Fruit fly (Drosophila melanogaster): ENCODE results near the gene Pli.

The Pli gene

DNA sequence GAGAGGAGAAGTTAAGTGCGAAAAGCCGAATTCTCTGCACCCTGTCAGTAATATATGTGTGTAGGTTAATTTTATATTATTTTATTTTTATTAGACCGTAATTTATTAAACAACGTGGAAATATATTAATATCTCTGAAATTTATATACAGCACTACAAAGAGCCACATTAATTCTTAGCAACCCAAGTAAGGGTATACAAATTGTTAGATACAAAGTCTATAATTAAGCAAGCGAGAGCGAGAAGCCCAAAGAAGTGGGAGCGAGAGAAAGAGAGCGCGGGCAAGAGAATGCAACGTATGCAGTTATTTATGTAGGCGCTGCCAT lies 2.8 kb downstream of the Pli start (continued):
- TF ChIP-seq CG3726 (GFP tag; IDR thresholded peaks at IDR 0.05) (peak; percentile 88), tio (GFP tag; optimal IDR thresholded peaks at IDR 0.05) (peak; percentile 86), Ravus (GFP tag; IDR thresholded peaks at IDR 0.05) (peak; percentile 56), CG2120 (GFP tag; optimal IDR thresholded peaks at IDR 0.05) (peak; percentile 25), CG2116 (GFP tag; optimal IDR thresholded peaks at IDR 0.05) (peak; percentile 45), lilli (GFP tag; optimal IDR thresholded peaks at IDR 0.05) (peak; percentile 79), HLH54F (GFP tag; optimal IDR thresholded peaks at IDR 0.05) (peak; percentile 11), CG2678 (tag; optimal IDR thresholded peaks at IDR 0.05) (peak; percentile 94), bab2 (GFP tag; optimal IDR thresholded peaks at IDR 0.05) (peak; percentile 52), sd (tag; optimal IDR thresholded peaks at IDR 0.05) (peak; percentile 65), Oaz (GFP tag; IDR thresholded peaks at IDR 0.05) (0 out of 2 replicates have a peak, but pooled peaks have one; percentile 14), sens-2 (GFP tag; IDR thresholded peaks at IDR 0.05) (peak; percentile 92), stwl (tag; optimal IDR thresholded peaks at IDR 0.05) (peak; percentile 69), Camta (GFP tag; optimal IDR thresholded peaks at IDR 0.05) (peak; percentile 42), CG18619 (GFP tag; optimal IDR thresholded peaks at IDR 0.05) (peak; percentile 79), bcd (GFP tag; optimal IDR thresholded peaks at IDR 0.05) (peak; percentile 89), Rfx (GFP tag; IDR thresholded peaks at IDR 0.05) (peak; percentile 83), CG7357 (GFP tag; IDR thresholded peaks at IDR 0.05) (peak; percentile 83), Ssrp (tag; optimal IDR thresholded peaks at IDR 0.05) (peak; percentile 97), CG11723 (GFP tag; optimal IDR thresholded peaks at IDR 0.05) (peak; percentile 71), CG11398 (GFP tag; optimal IDR thresholded peaks at IDR 0.05) (no peak), CoRest (tag; optimal IDR thresholded peaks at IDR 0.05) (peak; percentile 95), CG7372 (GFP tag; IDR thresholded peaks at IDR 0.05) (peak; percentile 87), CG2129 (GFP tag; IDR thresholded peaks at IDR 0.05; ENCODE audit: partially characterized antibody) (no peak), emc (GFP tag; optimal IDR thresholded peaks at IDR 0.05) (no peak), Kr (GFP tag; optimal IDR thresholded peaks at IDR 0.05) (no peak), CG18011 (GFP tag; optimal IDR thresholded peaks at IDR 0.05) (peak; percentile 40), jumu (GFP tag; optimal IDR thresholded peaks at IDR 0.05) (no peak), Hmx (GFP tag; optimal IDR thresholded peaks at IDR 0.05) (no peak), CG1603 (tag; optimal IDR thresholded peaks at IDR 0.05) (peak; percentile 79), cad (GFP tag; optimal IDR thresholded peaks at IDR 0.05) (no peak), so (GFP tag; IDR thresholded peaks at IDR 0.05) (peak; percentile 92), B-H1 (GFP tag; IDR thresholded peaks at IDR 0.05) (peak; percentile 88), cas (GFP tag; IDR thresholded peaks at IDR 0.05) (peak; percentile 23; the same call in 1 of the 2 replicates), Mrtf (GFP tag; IDR thresholded peaks at IDR 0.05) (peak; percentile 85; the same call in 2 of the 3 replicates), grn (GFP tag; optimal IDR thresholded peaks at IDR 0.05) (no peak), sqz (GFP tag; optimal IDR thresholded peaks at IDR 0.05) (peak; percentile 92), mam (GFP tag; optimal IDR thresholded peaks at IDR 0.05) (peak; percentile 36), CG6683 (GFP tag; optimal IDR thresholded peaks at IDR 0.05) (peak; percentile 63), CG6791 (GFP tag; IDR thresholded peaks at IDR 0.05; ENCODE audit: partially characterized antibody) (no peak), ftz-f1 (GFP tag; optimal IDR thresholded peaks at IDR 0.05) (no peak), slbo (GFP tag; IDR thresholded peaks at IDR 0.05) (peak; percentile 84), CG11560 (tag; IDR thresholded peaks at IDR 0.05) (peak; percentile 80), CG16815 (GFP tag; optimal IDR thresholded peaks at IDR 0.05) (peak; percentile 94), CG14860 (GFP tag; IDR thresholded peaks at IDR 0.05; ENCODE audit: partially characterized antibody) (no peak), mld (GFP tag; IDR thresholded peaks at IDR 0.05; ENCODE audit: partially characterized antibody) (no peak), CTCF (GFP tag; optimal IDR thresholded peaks at IDR 0.05) (peak; percentile 47), pzg (GFP tag; optimal IDR thresholded peaks at IDR 0.05) (no peak), CG17385 (GFP tag; optimal IDR thresholded peaks at IDR 0.05) (peak; percentile 88), CG12299 (tag; optimal IDR thresholded peaks at IDR 0.05) (peak; percentile 90), Side (GFP tag; optimal IDR thresholded peaks at IDR 0.05) (no peak), jing (GFP tag; optimal IDR thresholded peaks at IDR 0.05) (peak; percentile 76)

Measured in whole organism, embryonic.